Fruit fly (Drosophila melanogaster) whole organism, pupa: ENCODE measurements around the gene CG7606.

Source experiments
- CG10348 ChIP-seq: fragments of 200-800 bp; sonication (Bioruptor generic); IDR thresholded peaks from 2 replicates; pipeline ENCODE4 v1.3.6; 2022; ENCODE audit warnings: missing biosample characterization, missing genetic modification characterization
- CG12605 ChIP-seq: fragments of 200-800 bp; sonication (Bioruptor generic); IDR thresholded peaks from 2 replicates; pipeline ENCODE4 v1.3.6; 2022; ENCODE audit warnings: missing biosample characterization, missing genetic modification characterization
- CG13204 ChIP-seq: fragments of 200-800 bp; sonication (Bioruptor generic); optimal IDR thresholded peaks from 2 replicates; lab custom pipeline; 2018; ENCODE audit warnings: missing biosample characterization, mild to moderate bottlenecking, missing genetic modification characterization, moderate library complexity
- CG14655 ChIP-seq: fragments of 200-800 bp; sonication (Bioruptor generic); optimal IDR thresholded peaks from 3 replicates; lab custom pipeline; 2017; ENCODE audit warnings: mild to moderate bottlenecking, missing biosample characterization, missing genetic modification reagents, missing genetic modification characterization
- CG15710 ChIP-seq: fragments of 200-800 bp; sonication (Bioruptor generic); optimal IDR thresholded peaks from 2 replicates; lab custom pipeline; 2018; ENCODE audit warnings: missing biosample characterization, mild to moderate bottlenecking, missing genetic modification characterization, moderate library complexity
- CG17806 ChIP-seq: fragments of 200-800 bp; sonication (Bioruptor generic); optimal IDR thresholded peaks from 2 replicates; lab custom pipeline; 2018; ENCODE audit warnings: missing biosample characterization, mild to moderate bottlenecking, missing genetic modification characterization, moderate library complexity
- CG32121 ChIP-seq: fragments of 200-800 bp; sonication (Bioruptor generic); IDR thresholded peaks from 2 replicates; pipeline ENCODE4 v1.3.6; 2022; ENCODE audit warnings: missing biosample characterization, missing genetic modification characterization
- CG34367 ChIP-seq: fragments of 200-800 bp; sonication (Bioruptor generic); optimal IDR thresholded peaks from 2 replicates; lab custom pipeline; 2018; ENCODE audit warnings: missing biosample characterization, mild to moderate bottlenecking, missing genetic modification characterization
- CG4496 ChIP-seq: fragments of 200-800 bp; sonication (Bioruptor generic); IDR thresholded peaks from 3 replicates; pipeline ENCODE4 v1.3.6; 2022; ENCODE audit warnings: missing biosample characterization, missing genetic modification characterization
- CG8159 ChIP-seq: fragments of 200-800 bp; sonication (Bioruptor generic); optimal IDR thresholded peaks from 3 replicates; lab custom pipeline; 2018; ENCODE audit warnings: missing biosample characterization, mild to moderate bottlenecking, missing genetic modification characterization, moderate library complexity
- CG8301 ChIP-seq: fragments of 200-800 bp; sonication (Bioruptor generic); optimal IDR thresholded peaks from 2 replicates; lab custom pipeline; 2018; ENCODE audit warnings: missing biosample characterization, mild to moderate bottlenecking, missing genetic modification characterization
- CG9948 ChIP-seq: fragments of 200-800 bp; sonication (Bioruptor generic); optimal IDR thresholded peaks from 2 replicates; lab custom pipeline; 2018; ENCODE audit warnings: missing biosample characterization, mild to moderate bottlenecking, missing genetic modification characterization, moderate library complexity
- D1 ChIP-seq: fragments of 200-800 bp; sonication (Bioruptor generic); optimal IDR thresholded peaks from 2 replicates; lab custom pipeline; 2018; ENCODE audit warnings: missing biosample characterization, mild to moderate bottlenecking, missing genetic modification characterization, moderate library complexity
- EcR ChIP-seq: fragments of 200-800 bp; sonication (Bioruptor generic); optimal IDR thresholded peaks from 3 replicates; lab custom pipeline; 2019; ENCODE audit warnings: missing biosample characterization, missing genetic modification characterization, mild to moderate bottlenecking, moderate library complexity, missing genetic modification reagents
- Ets98B ChIP-seq: fragments of 200-800 bp; sonication (Bioruptor generic); IDR thresholded peaks from 2 replicates; pipeline ENCODE4 v1.3.6; 2022; ENCODE audit warnings: missing biosample characterization, missing genetic modification characterization
- Pif1A ChIP-seq: fragments of 200-800 bp; sonication (Bioruptor generic); optimal IDR thresholded peaks from 3 replicates; lab custom pipeline; 2016; ENCODE audit warnings: missing biosample characterization, missing genetic modification characterization
- Pif1B ChIP-seq: fragments of 200-800 bp; sonication (Bioruptor generic); optimal IDR thresholded peaks from 3 replicates; lab custom pipeline; 2016; ENCODE audit warnings: missing biosample characterization, missing genetic modification characterization
- Snoo ChIP-seq: fragments of 200-800 bp; sonication (Bioruptor generic); optimal IDR thresholded peaks from 3 replicates; lab custom pipeline; 2017; ENCODE audit warnings: missing biosample characterization, mild to moderate bottlenecking, missing genetic modification characterization, inconsistent platforms
- fd96Ca ChIP-seq: fragments of 200-800 bp; sonication (Bioruptor generic); IDR thresholded peaks from 3 replicates; pipeline ENCODE4 v1.3.6; 2022; ENCODE audit warnings: missing biosample characterization, missing genetic modification characterization
- gl ChIP-seq: fragments of 200-800 bp; sonication (Bioruptor generic); optimal IDR thresholded peaks from 2 replicates; lab custom pipeline; 2018; ENCODE audit warnings: missing biosample characterization, mild to moderate bottlenecking, missing genetic modification characterization
- rn ChIP-seq: fragments of 200-800 bp; sonication (Bioruptor generic); IDR thresholded peaks from 2 replicates; pipeline ENCODE4 v1.3.6; 2022; ENCODE audit warnings: missing biosample characterization, missing genetic modification characterization

The CG7606 gene

dm6 chr3R:17595084-17595483 lies 1.3 kb upstream of the CG7606 start, which contains the start of gene Sgs5:
Gene Sgs5, plus strand, starts transcription at chr3R:17595362.
- TF ChIP-seq CG12605 (GFP tag; lab: Robert Waterston, UW), result no peak
- TF ChIP-seq Pif1A (GFP tag; lab: Kevin White, UChicago), result no peak
- no peak for TF ChIP-seq Pif1B (GFP tag; lab: Kevin White, UChicago)
- no peak for TF ChIP-seq EcR (GFP tag; lab: Kevin White, UChicago)
- TF ChIP-seq CG13204 (GFP tag; lab: Kevin White, UChicago), result no peak
- TF ChIP-seq CG10348 (GFP tag; lab: Robert Waterston, UW), result no peak

- no peak for TF ChIP-seq CG32121 (GFP tag; lab: Robert Waterston, UW)
- TF ChIP-seq CG9948 (tag; lab: Kevin White, UChicago), result no peak
- TF ChIP-seq CG13204 (GFP tag; lab: Kevin White, UChicago), result no peak
Measured at dm6 chr3R:17599695-17600094, 3.4 kb downstream of the CG7606 start.

dm6 chr3R:17601866-17602265 lies 5.5 kb downstream of the CG7606 start:
- TF ChIP-seq CG4496, result no peak
- no peak for TF ChIP-seq CG10348 (GFP tag; lab: Robert Waterston, UW)
- no peak for TF ChIP-seq rn (GFP tag; lab: Robert Waterston, UW)
- TF ChIP-seq CG9948 (tag; lab: Kevin White, UChicago), result no peak
- TF ChIP-seq CG17806 (tag; lab: Kevin White, UChicago), result no peak
- TF ChIP-seq, all 21 proteins: peak for 0

dm6 chr3R:17602974-17603373 lies 6.6 kb downstream of the CG7606 start:
- TF ChIP-seq Snoo (tag; lab: Kevin White, UChicago) (no peak), Pif1B (GFP tag; lab: Kevin White, UChicago) (no peak), CG14655 (GFP tag; lab: Kevin White, UChicago) (no peak), gl (tag; lab: Kevin White, UChicago) (no peak), CG17806 (tag; lab: Kevin White, UChicago) (no peak), CG15710 (tag; lab: Kevin White, UChicago) (no peak)

- TF ChIP-seq D1 (tag; lab: Kevin White, UChicago) (peak; percentile 11), CG14655 (GFP tag; lab: Kevin White, UChicago) (no peak)
Measured at dm6 chr3R:17603717-17604116, 7.4 kb downstream of the CG7606 start.

- TF ChIP-seq CG34367 (tag; lab: Kevin White, UChicago) (peak; percentile 33), CG32121 (GFP tag; lab: Robert Waterston, UW) (no peak), gl (tag; lab: Kevin White, UChicago) (no peak), CG17806 (tag; lab: Kevin White, UChicago) (peak; percentile 61), CG13204 (GFP tag; lab: Kevin White, UChicago) (peak; percentile 79), CG8159 (tag; lab: Kevin White, UChicago) (peak; percentile 82), rn (GFP tag; lab: Robert Waterston, UW) (no peak), Pif1A (GFP tag; lab: Kevin White, UChicago) (peak; percentile 31), CG10348 (GFP tag; lab: Robert Waterston, UW) (no peak), CG8301 (tag; lab: Kevin White, UChicago) (no peak), CG4496 (no peak), D1 (tag; lab: Kevin White, UChicago) (no peak), CG9948 (tag; lab: Kevin White, UChicago) (no peak), Snoo (tag; lab: Kevin White, UChicago) (no peak), EcR (GFP tag; lab: Kevin White, UChicago) (no peak), fd96Ca (no peak), CG15710 (tag; lab: Kevin White, UChicago) (peak; percentile 72), Ets98B (GFP tag; lab: Robert Waterston, UW) (no peak), CG12605 (GFP tag; lab: Robert Waterston, UW) (no peak), CG14655 (GFP tag; lab: Kevin White, UChicago) (peak; percentile 73), Pif1B (GFP tag; lab: Kevin White, UChicago) (peak; percentile 1)
Measured at dm6 chr3R:17604198-17604879, 8.0 kb downstream of the CG7606 start.
